Worm (Caenorhabditis elegans) whole organism, L2 larva: Measurements from ENCODE around the gene K08F9.3.

Experiments
- C34F6.9 ChIP-seq: fragments of 150-350 bp; optimal IDR thresholded peaks from 2 replicates; lab custom pipeline; 2014; ENCODE audit warnings: missing biosample characterization, missing genetic modification characterization
- F13H6.1 ChIP-seq: sonication (generic microtip); optimal IDR thresholded peaks from 2 replicates; lab custom pipeline; 2016; ENCODE audit warnings: missing genetic modification characterization, missing compliant biosample characterization
- R02D3.7 ChIP-seq: fragments of 150-350 bp; optimal IDR thresholded peaks from 2 replicates; lab custom pipeline; 2014; ENCODE audit warnings: missing biosample characterization, missing genetic modification characterization
- Y55F3AM.14 ChIP-seq: fragments of 200-800 bp; sonication (Bioruptor generic); optimal IDR thresholded peaks from 2 replicates; lab custom pipeline; 2018; ENCODE audit warnings: mild to moderate bottlenecking, missing genetic modification characterization, missing compliant biosample characterization
- ZK546.5 ChIP-seq: sonication (generic microtip); optimal IDR thresholded peaks from 2 replicates; lab custom pipeline; 2017; ENCODE audit warnings: missing biosample characterization, missing genetic modification characterization
- alr-1 ChIP-seq: fragments of 150-350 bp; optimal IDR thresholded peaks from 2 replicates; lab custom pipeline; 2014; ENCODE audit warnings: missing biosample characterization, missing genetic modification characterization
- aly-2 ChIP-seq: fragments of 150-350 bp; optimal IDR thresholded peaks from 2 replicates; lab custom pipeline; 2014; ENCODE audit warnings: missing biosample characterization, missing genetic modification characterization
- ama-1 ChIP-seq: fragments of 150-350 bp; optimal IDR thresholded peaks from 2 replicates; lab custom pipeline; 2018; ENCODE audit warnings: inconsistent platforms
- blmp-1 ChIP-seq: sonication (generic microtip); optimal IDR thresholded peaks from 2 replicates; lab custom pipeline; 2017; ENCODE audit warnings: missing genetic modification characterization, mild to moderate bottlenecking, missing compliant biosample characterization, antibody characterized with exemption, moderate library complexity; ENCODE audit not compliant: insufficient read depth
- ceh-16 ChIP-seq: fragments of 150-350 bp; optimal IDR thresholded peaks from 2 replicates; lab custom pipeline; 2014; ENCODE audit warnings: missing biosample characterization, missing genetic modification characterization
- ceh-82 ChIP-seq: fragments of 150-350 bp; optimal IDR thresholded peaks from 2 replicates; lab custom pipeline; 2014; ENCODE audit warnings: missing biosample characterization, missing genetic modification characterization
- crh-2 ChIP-seq: sonication (generic microtip); optimal IDR thresholded peaks from 2 replicates; lab custom pipeline; 2017; ENCODE audit warnings: missing biosample characterization, missing genetic modification characterization
- dmd-4 ChIP-seq: sonication (generic microtip); optimal IDR thresholded peaks from 2 replicates; lab custom pipeline; 2017; ENCODE audit warnings: missing biosample characterization, missing genetic modification characterization
- egl-27 ChIP-seq: sonication (generic microtip); optimal IDR thresholded peaks from 3 replicates; lab custom pipeline; 2017; ENCODE audit warnings: missing biosample characterization, missing genetic modification reagents, missing genetic modification characterization
- elt-1 ChIP-seq: fragments of 150-350 bp; optimal IDR thresholded peaks from 2 replicates; lab custom pipeline; 2014; ENCODE audit warnings: missing biosample characterization, missing genetic modification characterization
- elt-3 ChIP-seq: sonication (generic microtip); optimal IDR thresholded peaks from 2 replicates; lab custom pipeline; 2017; ENCODE audit warnings: missing biosample characterization, missing genetic modification characterization
- fos-1 ChIP-seq: fragments of 150-350 bp; optimal IDR thresholded peaks from 2 replicates; lab custom pipeline; 2014; ENCODE audit warnings: missing biosample characterization, missing genetic modification characterization
- gmeb-1 ChIP-seq: fragments of 150-350 bp; optimal IDR thresholded peaks from 2 replicates; lab custom pipeline; 2014; ENCODE audit warnings: missing biosample characterization, missing genetic modification characterization
- lin-11 ChIP-seq: fragments of 150-350 bp; sonication (generic microtip); optimal IDR thresholded peaks from 2 replicates; lab custom pipeline; 2014; ENCODE audit warnings: missing biosample characterization, missing genetic modification characterization, inconsistent platforms, mixed read lengths
- lin-13 ChIP-seq: fragments of 150-350 bp; optimal IDR thresholded peaks from 2 replicates; lab custom pipeline; 2014; ENCODE audit warnings: missing biosample characterization, missing genetic modification reagents, missing genetic modification characterization
- lin-39 ChIP-seq: fragments of 150-350 bp; optimal IDR thresholded peaks from 2 replicates; lab custom pipeline; 2014; ENCODE audit warnings: missing biosample characterization, missing genetic modification reagents, missing genetic modification characterization
- lsy-2 ChIP-seq, 2 experiments: fragments of 150-350 bp in 1 of 2; sonication (generic microtip) in 1 of 2; optimal IDR thresholded peaks; 2 replicates each; lab custom pipeline; 2014 to 2017; ENCODE audit warnings: missing biosample characterization in 2 of 2, missing genetic modification characterization in 2 of 2
- mab-5 ChIP-seq: fragments of 150-350 bp; optimal IDR thresholded peaks from 2 replicates; lab custom pipeline; 2014; ENCODE audit warnings: missing biosample characterization, missing genetic modification characterization
- mbf-1 ChIP-seq: sonication (generic microtip); optimal IDR thresholded peaks from 2 replicates; lab custom pipeline; 2017; ENCODE audit warnings: missing biosample characterization, missing genetic modification characterization
- mdl-1 ChIP-seq, 2 experiments: fragments of 150-350 bp in 1 of 2; sonication (generic microtip) in 1 of 2; optimal IDR thresholded peaks; 2 replicates each; lab custom pipeline; 2017; ENCODE audit warnings: missing biosample characterization in 2 of 2, missing genetic modification characterization in 2 of 2
- nhr-10 ChIP-seq: sonication (generic microtip); optimal IDR thresholded peaks from 2 replicates; lab custom pipeline; 2017; ENCODE audit warnings: missing biosample characterization, missing genetic modification characterization
- nhr-11 ChIP-seq: fragments of 150-350 bp; optimal IDR thresholded peaks from 2 replicates; lab custom pipeline; 2014; ENCODE audit warnings: missing biosample characterization, missing genetic modification characterization
- nhr-12 ChIP-seq: fragments of 150-350 bp; optimal IDR thresholded peaks from 2 replicates; lab custom pipeline; 2014; ENCODE audit warnings: missing biosample characterization, missing genetic modification characterization
- nhr-129 ChIP-seq: fragments of 150-350 bp; optimal IDR thresholded peaks from 2 replicates; lab custom pipeline; 2014; ENCODE audit warnings: missing biosample characterization, missing genetic modification characterization
- nhr-21 ChIP-seq: fragments of 150-350 bp; optimal IDR thresholded peaks from 2 replicates; lab custom pipeline; 2014; ENCODE audit warnings: missing biosample characterization, missing genetic modification characterization
- nhr-23 ChIP-seq: fragments of 150-350 bp; optimal IDR thresholded peaks from 2 replicates; lab custom pipeline; 2014; ENCODE audit warnings: missing biosample characterization, missing genetic modification reagents, missing genetic modification characterization
- nhr-237 ChIP-seq: fragments of 150-350 bp; optimal IDR thresholded peaks from 2 replicates; lab custom pipeline; 2014; ENCODE audit warnings: missing biosample characterization, missing genetic modification characterization
- nhr-25 ChIP-seq: fragments of 150-350 bp; sonication (generic microtip); optimal IDR thresholded peaks from 3 replicates; lab custom pipeline; 2014; ENCODE audit warnings: missing biosample characterization, missing genetic modification characterization
- nhr-6 ChIP-seq: fragments of 150-350 bp; optimal IDR thresholded peaks from 2 replicates; lab custom pipeline; 2014; ENCODE audit warnings: missing biosample characterization, missing genetic modification characterization
- nhr-77 ChIP-seq: fragments of 150-350 bp; optimal IDR thresholded peaks from 2 replicates; lab custom pipeline; 2014; ENCODE audit warnings: missing biosample characterization, missing genetic modification characterization
- peb-1 ChIP-seq: fragments of 150-350 bp; optimal IDR thresholded peaks from 2 replicates; lab custom pipeline; 2014; ENCODE audit warnings: missing biosample characterization, missing genetic modification characterization
- sem-4 ChIP-seq: fragments of 150-350 bp; optimal IDR thresholded peaks from 2 replicates; lab custom pipeline; 2014; ENCODE audit warnings: missing biosample characterization, missing genetic modification reagents, missing genetic modification characterization
- skn-1 ChIP-seq: sonication (generic microtip); optimal IDR thresholded peaks from 2 replicates; lab custom pipeline; 2017; ENCODE audit warnings: missing biosample characterization, missing genetic modification characterization
- sma-3 ChIP-seq: sonication (generic microtip); optimal IDR thresholded peaks from 2 replicates; lab custom pipeline; 2016; ENCODE audit warnings: missing genetic modification reagents, missing genetic modification characterization, missing compliant biosample characterization
- sma-9 ChIP-seq, 2 experiments: fragments of 150-350 bp in 1 of 2; sonication (generic microtip) in 1 of 2; optimal IDR thresholded peaks; 2 replicates each; lab custom pipeline; 2014 to 2016; ENCODE audit warnings: missing genetic modification characterization in 2 of 2, mild to moderate bottlenecking in 1 of 2, missing biosample characterization in 1 of 2, missing compliant biosample characterization in 1 of 2, missing genetic modification reagents in 1 of 2, moderate library complexity in 1 of 2
- snpc-4 ChIP-seq: fragments of 150-350 bp; optimal IDR thresholded peaks from 2 replicates; lab custom pipeline; 2014; ENCODE audit warnings: missing biosample characterization, missing genetic modification characterization
- unc-39 ChIP-seq: fragments of 150-350 bp; optimal IDR thresholded peaks from 2 replicates; lab custom pipeline; 2014; ENCODE audit warnings: missing biosample characterization, missing genetic modification characterization
- unc-55 ChIP-seq: fragments of 150-350 bp; sonication (generic microtip); optimal IDR thresholded peaks from 3 replicates; lab custom pipeline; 2014; ENCODE audit warnings: missing biosample characterization, missing genetic modification reagents, missing genetic modification characterization
- unc-62 ChIP-seq: fragments of 150-350 bp; optimal IDR thresholded peaks from 2 replicates; lab custom pipeline; 2014; ENCODE audit warnings: missing biosample characterization, missing genetic modification reagents, missing genetic modification characterization
- zag-1 ChIP-seq: fragments of 150-350 bp; optimal IDR thresholded peaks from 2 replicates; lab custom pipeline; 2014; ENCODE audit warnings: missing biosample characterization, missing genetic modification characterization
- ztf-1 ChIP-seq: fragments of 200-800 bp; sonication (Bioruptor generic); conservative IDR thresholded peaks from 2 replicates; pipeline ENCODE4 v1.3.6; 2022; ENCODE audit warnings: missing genetic modification characterization, missing compliant biosample characterization
- ztf-11 ChIP-seq: sonication (generic microtip); optimal IDR thresholded peaks from 2 replicates; lab custom pipeline; 2017; ENCODE audit warnings: missing biosample characterization, missing genetic modification characterization
- ztf-4 ChIP-seq: fragments of 150-350 bp; optimal IDR thresholded peaks from 2 replicates; lab custom pipeline; 2014; ENCODE audit warnings: missing biosample characterization, missing genetic modification characterization

Gene K08F9.3

DNA sequence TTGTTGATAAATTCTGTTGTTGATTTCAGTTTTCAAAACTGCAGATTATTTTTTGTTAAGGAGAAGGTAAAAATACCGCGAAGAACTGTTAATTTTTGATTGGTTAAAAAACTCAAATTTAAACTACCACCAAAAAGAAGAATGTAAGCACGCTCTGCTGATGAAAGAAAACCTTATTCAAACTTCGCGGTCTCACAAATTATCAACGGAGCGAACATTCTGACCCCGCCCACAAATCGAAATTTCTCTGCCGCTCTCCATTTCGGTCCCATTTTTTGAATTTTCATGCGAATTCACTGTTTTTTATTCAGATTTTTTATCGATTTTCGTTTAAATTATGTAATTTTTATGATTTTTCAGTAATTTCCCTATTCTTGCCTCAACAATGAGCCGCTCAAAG, 49.2 kb downstream of the K08F9.3 start, which contains the start of gene cyn-3:
cyn-3 (plus strand) TSS at position 361 of the 400 bp plus-strand sequence.
- no peak for TF ChIP-seq ztf-1
- TF ChIP-seq sma-9 (GFP tag; optimal IDR thresholded peaks at IDR 0.05; lab: Kevin White, UChicago): peak; percentile 90
- no peak for TF ChIP-seq sma-9 (tag; optimal IDR thresholded peaks at IDR 0.05; lab: Kevin White, UChicago)
- peak; percentile 96 for TF ChIP-seq crh-2 (tag; lab: Kevin White, UChicago)
- TF ChIP-seq ztf-11 (tag; lab: Kevin White, UChicago): no peak
- TF ChIP-seq mdl-1 (tag; optimal IDR thresholded peaks at IDR 0.05; lab: Kevin White, UChicago): no peak
- TF ChIP-seq snpc-4 (tag; lab: Kevin White, UChicago): peak; percentile 87
- TF ChIP-seq sma-3 (GFP tag; lab: Kevin White, UChicago): peak; percentile 87
- TF ChIP-seq gmeb-1 (tag; lab: Kevin White, UChicago): peak; percentile 99
- TF ChIP-seq nhr-12 (tag; lab: Kevin White, UChicago): no peak
- peak; percentile 85 for TF ChIP-seq F13H6.1 (tag; lab: Kevin White, UChicago)
- peak; percentile 82 to 93 for TF ChIP-seq lsy-2 (tag; optimal IDR thresholded peaks at IDR 0.05; lab: Kevin White, UChicago)
- TF ChIP-seq zag-1 (tag; lab: Kevin White, UChicago): peak; percentile 46
- TF ChIP-seq nhr-77 (tag; lab: Kevin White, UChicago): peak; percentile 54
- peak; percentile 38 for TF ChIP-seq ceh-82 (tag; lab: Kevin White, UChicago)
- no peak for TF ChIP-seq nhr-6
- peak; percentile 76 for TF ChIP-seq fos-1 (tag; lab: Kevin White, UChicago)
- no peak for TF ChIP-seq alr-1 (tag; lab: Kevin White, UChicago)
- peak; percentile 85 for TF ChIP-seq nhr-21
- TF ChIP-seq Y55F3AM.14 (GFP tag; lab: Kevin White, UChicago): no peak
- peak; percentile 93 for TF ChIP-seq nhr-25 (tag; lab: Kevin White, UChicago)
- no peak for TF ChIP-seq aly-2 (tag; lab: Kevin White, UChicago)
- no peak for TF ChIP-seq unc-62 (GFP tag; lab: Kevin White, UChicago)
- peak; percentile 92 for TF ChIP-seq sem-4 (tag; lab: Kevin White, UChicago)
- TF ChIP-seq nhr-23 (tag; lab: Kevin White, UChicago): no peak
- TF ChIP-seq elt-1 (tag; lab: Kevin White, UChicago): no peak
- no peak for TF ChIP-seq mbf-1
- peak; percentile 59 for TF ChIP-seq ceh-16
- no peak for TF ChIP-seq nhr-11 (tag; lab: Kevin White, UChicago)
- TF ChIP-seq skn-1: no peak
- TF ChIP-seq C34F6.9 (tag; lab: Kevin White, UChicago): peak; percentile 93
- TF ChIP-seq unc-39 (tag; lab: Kevin White, UChicago): no peak
- TF ChIP-seq ama-1: peak; percentile 85
- no peak for TF ChIP-seq nhr-237
- peak; percentile 73 for TF ChIP-seq ztf-4
- no peak for TF ChIP-seq lin-39
- TF ChIP-seq unc-55 (GFP tag; lab: Kevin White, UChicago): peak; percentile 97
- TF ChIP-seq lin-13: peak; percentile 93
- no peak for TF ChIP-seq dmd-4 (tag; lab: Kevin White, UChicago)
- TF ChIP-seq mab-5: peak; percentile 81
- TF ChIP-seq peb-1: no peak
- TF ChIP-seq lin-11 (tag; lab: Kevin White, UChicago): peak; percentile 91
- TF ChIP-seq nhr-129 (tag; lab: Kevin White, UChicago): peak; percentile 89
- peak; percentile 30 for TF ChIP-seq ZK546.5 (tag; lab: Kevin White, UChicago)
- peak; percentile 78 for TF ChIP-seq blmp-1 (tag; lab: Kevin White, UChicago)
- peak; percentile 41 for TF ChIP-seq R02D3.7 (tag; lab: Kevin White, UChicago)
- TF ChIP-seq nhr-10 (tag; lab: Kevin White, UChicago): no peak
- no peak for TF ChIP-seq elt-3 (tag; lab: Kevin White, UChicago)
- TF ChIP-seq egl-27 (tag; lab: Kevin White, UChicago): peak; percentile 31
